Worm (Caenorhabditis elegans): ENCODE results near the gene tag-196.

- TF ChIP-seq klf-2 (GFP tag; conservative IDR thresholded peaks at IDR 0.05) (no peak), flt-1 (GFP tag; IDR thresholded peaks at IDR 0.05) (no peak), ztf-29 (GFP tag; IDR thresholded peaks at IDR 0.05) (no peak), ref-1 (GFP tag; conservative IDR thresholded peaks at IDR 0.05) (no peak), ztf-23 (GFP tag; IDR thresholded peaks at IDR 0.05) (no peak), T22C8.4 (GFP tag; IDR thresholded peaks at IDR 0.05) (no peak), tab-1 (GFP tag; IDR thresholded peaks at IDR 0.05) (no peak), med-1 (GFP tag; optimal IDR thresholded peaks at IDR 0.05; ENCODE audit: insufficient read depth) (no peak)
Observed at ce11 chrV:8608483-8608882, 13.8 kb downstream of the tag-196 start.

All from whole organism, midembryonic.